Fruit fly (Drosophila melanogaster) whole organism, wandering third instar larva: Measurements from ENCODE around the gene BORCS6.

Experiments used
- Abd-B ChIP-seq: fragments of >200 bp; optimal IDR thresholded peaks from 2 replicates; lab custom pipeline; 2017; ENCODE audit warnings: missing biosample characterization, missing genetic modification characterization
- CG32264 ChIP-seq: fragments of 200-800 bp; sonication (Bioruptor generic); optimal IDR thresholded peaks from 2 replicates; lab custom pipeline; 2016; ENCODE audit warnings: missing biosample characterization, missing genetic modification characterization
- CG9705 ChIP-seq: fragments of 200-800 bp; sonication (Bioruptor generic); optimal IDR thresholded peaks from 2 replicates; lab custom pipeline; 2018; ENCODE audit warnings: missing biosample characterization, mild to moderate bottlenecking, missing genetic modification characterization
- CrebA ChIP-seq: fragments of 200-800 bp; sonication (Bioruptor generic); optimal IDR thresholded peaks from 2 replicates; lab custom pipeline; 2016; ENCODE audit warnings: missing biosample characterization, mild to moderate bottlenecking, missing genetic modification characterization, borderline replicate concordance
- Dfd ChIP-seq: fragments of >200 bp; optimal IDR thresholded peaks from 2 replicates; lab custom pipeline; 2017; ENCODE audit warnings: missing biosample characterization, missing genetic modification characterization
- Dif ChIP-seq: fragments of 200-275, 200-300 bp; sonication (Bioruptor generic); optimal IDR thresholded peaks from 2 replicates; lab custom pipeline; 2018; ENCODE audit warnings: missing biosample characterization, missing genetic modification characterization; ENCODE audit not compliant: partially characterized antibody
- GATAd ChIP-seq: sonication (Bioruptor generic); optimal IDR thresholded peaks from 2 replicates; lab custom pipeline; 2016; ENCODE audit warnings: missing biosample characterization, missing genetic modification characterization
- HLH106 ChIP-seq: fragments of 200-800 bp; optimal IDR thresholded peaks from 3 replicates; lab custom pipeline; 2019; ENCODE audit warnings: missing biosample characterization, mild to moderate bottlenecking, missing genetic modification characterization, moderate library complexity
- Hnf4 ChIP-seq: fragments of 200-800 bp; sonication (Bioruptor generic); optimal IDR thresholded peaks from 2 replicates; lab custom pipeline; 2016; ENCODE audit warnings: missing biosample characterization, mild to moderate bottlenecking, missing genetic modification characterization
- Hr78 ChIP-seq: fragments of >200 bp; optimal IDR thresholded peaks from 2 replicates; lab custom pipeline; 2017; ENCODE audit warnings: missing biosample characterization, missing genetic modification characterization
- Hr83 ChIP-seq: fragments of 200-300 bp; sonication (Bioruptor generic); optimal IDR thresholded peaks from 2 replicates; lab custom pipeline; 2016; ENCODE audit warnings: missing biosample characterization, mild to moderate bottlenecking, missing genetic modification characterization, moderate library complexity; ENCODE audit not compliant: poor library complexity, severe bottlenecking
- Jra ChIP-seq: sonication (Bioruptor generic); optimal IDR thresholded peaks from 2 replicates; lab custom pipeline; 2016; ENCODE audit warnings: missing biosample characterization, missing genetic modification characterization
- Mio ChIP-seq: sonication (Bioruptor generic); optimal IDR thresholded peaks from 2 replicates; lab custom pipeline; 2016; ENCODE audit warnings: missing biosample characterization, missing genetic modification characterization
- Myc ChIP-seq: fragments of >200 bp; optimal IDR thresholded peaks from 2 replicates; lab custom pipeline; 2017
- N ChIP-seq: fragments of >200 bp; optimal IDR thresholded peaks from 2 replicates; lab custom pipeline; 2018; ENCODE audit warnings: missing biosample characterization, missing external identifiers, missing genetic modification characterization
- OdsH ChIP-seq: fragments of 200-800 bp; sonication (Bioruptor generic); optimal IDR thresholded peaks from 2 replicates; lab custom pipeline; 2016; ENCODE audit warnings: missing biosample characterization, mild to moderate bottlenecking, missing genetic modification characterization
- Rel ChIP-seq, 2 experiments: fragments of 200-800 bp; sonication (Bioruptor generic) in 1 of 2; optimal IDR thresholded peaks; 2 replicates in 1 of 2; 3 replicates in 1 of 2; lab custom pipeline; 2016 to 2019; ENCODE audit warnings: mild to moderate bottlenecking in 2 of 2, missing biosample characterization in 2 of 2, missing genetic modification characterization in 2 of 2, moderate library complexity in 1 of 2
- Sp1 ChIP-seq: fragments of 200-800 bp; sonication (Bioruptor generic); optimal IDR thresholded peaks from 3 replicates; lab custom pipeline; 2019; ENCODE audit warnings: missing biosample characterization, mild to moderate bottlenecking, missing genetic modification characterization, moderate library complexity
- Vsx2 ChIP-seq: fragments of 200-300, 225-300 bp; sonication (Bioruptor generic); optimal IDR thresholded peaks from 2 replicates; lab custom pipeline; 2018; ENCODE audit warnings: missing biosample characterization, missing genetic modification characterization; ENCODE audit not compliant: partially characterized antibody
- br ChIP-seq: fragments of 200-800 bp; sonication (Bioruptor generic); optimal IDR thresholded peaks from 2 replicates; lab custom pipeline; 2016; ENCODE audit warnings: missing biosample characterization, missing genetic modification characterization
- brk ChIP-seq: fragments of 200-800 bp; sonication (Bioruptor generic); optimal IDR thresholded peaks from 2 replicates; lab custom pipeline; 2016; ENCODE audit warnings: missing biosample characterization, mild to moderate bottlenecking, missing genetic modification characterization
- dl ChIP-seq, 2 experiments: fragments of 175-275, 200-275 bp in 1 of 2; fragments of 200-275 bp in 1 of 2; sonication (Bioruptor generic); optimal IDR thresholded peaks; lab custom pipeline; 2018; ENCODE audit warnings: mild to moderate bottlenecking in 2 of 2, missing biosample characterization in 2 of 2, missing genetic modification characterization in 2 of 2, moderate library complexity in 2 of 2; ENCODE audit not compliant: partially characterized antibody in 2 of 2, insufficient read depth in 1 of 2
- dmrt93B ChIP-seq: fragments of 200-800 bp; sonication (Bioruptor generic); optimal IDR thresholded peaks from 2 replicates; lab custom pipeline; 2018; ENCODE audit warnings: missing biosample characterization, mild to moderate bottlenecking, missing genetic modification characterization
- dsf ChIP-seq: sonication (Bioruptor generic); optimal IDR thresholded peaks from 2 replicates; lab custom pipeline; 2016; ENCODE audit warnings: missing biosample characterization, missing genetic modification characterization, borderline replicate concordance
- ey ChIP-seq: fragments of 200-800 bp; sonication (Bioruptor generic); optimal IDR thresholded peaks from 2 replicates; lab custom pipeline; 2016; ENCODE audit warnings: missing biosample characterization, missing genetic modification characterization
- foxo ChIP-seq, 2 experiments: fragments of 200-800 bp; sonication (Bioruptor generic); optimal IDR thresholded peaks; 2 replicates in 1 of 2; 3 replicates in 1 of 2; lab custom pipeline; 2016 to 2017; ENCODE audit warnings: missing biosample characterization in 2 of 2, missing genetic modification characterization in 2 of 2
- fru ChIP-seq: fragments of 200-800 bp; sonication (Bioruptor generic); optimal IDR thresholded peaks from 3 replicates; lab custom pipeline; 2016; ENCODE audit warnings: missing biosample characterization, mild to moderate bottlenecking, missing genetic modification characterization
- h ChIP-seq: fragments of 200-800 bp; sonication (Bioruptor generic); optimal IDR thresholded peaks from 3 replicates; lab custom pipeline; 2016; ENCODE audit warnings: missing biosample characterization, mild to moderate bottlenecking, missing genetic modification characterization
- jim ChIP-seq: fragments of 175-275, 200-325 bp; sonication (Bioruptor generic); optimal IDR thresholded peaks from 2 replicates; lab custom pipeline; 2016; ENCODE audit warnings: missing biosample characterization, mild to moderate bottlenecking, missing genetic modification characterization
- lola ChIP-seq: fragments of >200 bp; optimal IDR thresholded peaks from 2 replicates; lab custom pipeline; 2017; ENCODE audit warnings: missing biosample characterization, missing genetic modification characterization
- pan ChIP-seq: fragments of >200 bp; optimal IDR thresholded peaks from 2 replicates; lab custom pipeline; 2017
- psq ChIP-seq: fragments of 200-800 bp; sonication (Bioruptor generic); optimal IDR thresholded peaks from 3 replicates; lab custom pipeline; 2017; ENCODE audit warnings: missing biosample characterization, mild to moderate bottlenecking, missing genetic modification characterization, moderate library complexity
- rgr ChIP-seq: fragments of 200-800 bp; sonication (Bioruptor generic); optimal IDR thresholded peaks from 3 replicates; lab custom pipeline; 2016; ENCODE audit warnings: missing biosample characterization, mild to moderate bottlenecking, missing genetic modification characterization
- sage ChIP-seq: fragments of 200-800 bp; sonication (Bioruptor generic); optimal IDR thresholded peaks from 2 replicates; lab custom pipeline; 2016; ENCODE audit warnings: missing biosample characterization, mild to moderate bottlenecking, missing genetic modification characterization
- sv ChIP-seq: fragments of 200-800 bp; sonication (Bioruptor generic); optimal IDR thresholded peaks from 3 replicates; lab custom pipeline; 2016; ENCODE audit warnings: missing biosample characterization, missing genetic modification characterization
- tai ChIP-seq: sonication (Bioruptor generic); optimal IDR thresholded peaks from 2 replicates; lab custom pipeline; 2016; ENCODE audit warnings: missing biosample characterization, missing genetic modification characterization
- usp ChIP-seq: fragments of >200 bp; optimal IDR thresholded peaks from 2 replicates; lab custom pipeline; 2017; ENCODE audit warnings: missing biosample characterization, missing genetic modification characterization
- woc ChIP-seq: sonication (Bioruptor generic); optimal IDR thresholded peaks from 2 replicates; lab custom pipeline; 2016; ENCODE audit warnings: missing biosample characterization, mild to moderate bottlenecking, missing genetic modification characterization

BORCS6 gene

dm6 chr3L:545512-546161 is 5.0 kb downstream of the BORCS6 start:
- TF ChIP-seq HLH106 (tag; lab: Kevin White, UChicago) (peak; percentile 79), Hnf4 (GFP tag; lab: Kevin White, UChicago) (peak; percentile 64), Sp1 (peak; percentile 82), dsf (GFP tag; lab: Kevin White, UChicago) (no peak), sage (GFP tag; lab: Kevin White, UChicago) (peak; percentile 72), dmrt93B (GFP tag; lab: Kevin White, UChicago) (peak; percentile 55), Rel (GFP tag; optimal IDR thresholded peaks at IDR 0.05; lab: Kevin White, UChicago) (peak; percentile 22), Rel (tag; optimal IDR thresholded peaks at IDR 0.05; lab: Kevin White, UChicago) (peak; percentile 20), Jra (GFP tag; lab: Kevin White, UChicago) (peak; percentile 43), Abd-B (GFP tag; lab: Kevin White, UChicago) (no peak), psq (GFP tag; lab: Kevin White, UChicago) (peak; percentile 76), OdsH (GFP tag; lab: Kevin White, UChicago) (peak; percentile 85), tai (GFP tag; lab: Kevin White, UChicago) (peak; percentile 18), Hr78 (GFP tag; lab: Kevin White, UChicago) (no peak), foxo (GFP tag; optimal IDR thresholded peaks at IDR 0.05; lab: Kevin White, UChicago) (peak in 1 of 2 experiments; percentile 87), CG32264 (peak; percentile 58), lola (no peak), Dif (GFP tag; lab: Kevin White, UChicago) (peak; percentile 80), fru (GFP tag; lab: Kevin White, UChicago) (peak; percentile 87), Myc (lab: Kevin White, UChicago) (no peak), CG9705 (no peak), GATAd (GFP tag; lab: Kevin White, UChicago) (no peak), Mio (peak; percentile 11), N (GFP tag; lab: Kevin White, UChicago) (no peak), usp (GFP tag; lab: Kevin White, UChicago) (no peak), rgr (GFP tag; lab: Kevin White, UChicago) (peak; percentile 81), dl (GFP tag; optimal IDR thresholded peaks at IDR 0.05; lab: Kevin White, UChicago; ENCODE audit: insufficient read depth in 1 of 2, partially characterized antibody in 2 of 2) (peak; percentile 82 to 87), woc (peak; percentile 80), Vsx2 (GFP tag; lab: Kevin White, UChicago) (peak; percentile 77), CrebA (GFP tag; lab: Kevin White, UChicago) (no peak), br (GFP tag; lab: Kevin White, UChicago) (peak; percentile 78), brk (peak; percentile 52), pan (lab: Kevin White, UChicago) (peak; percentile 59), sv (GFP tag; lab: Kevin White, UChicago) (peak; percentile 42), Dfd (GFP tag; lab: Kevin White, UChicago) (no peak), ey (GFP tag; lab: Kevin White, UChicago) (peak; percentile 87), Hr83 (GFP tag; lab: Kevin White, UChicago) (no peak), jim (GFP tag; lab: Kevin White, UChicago) (no peak), h (peak; percentile 88)

DNA sequence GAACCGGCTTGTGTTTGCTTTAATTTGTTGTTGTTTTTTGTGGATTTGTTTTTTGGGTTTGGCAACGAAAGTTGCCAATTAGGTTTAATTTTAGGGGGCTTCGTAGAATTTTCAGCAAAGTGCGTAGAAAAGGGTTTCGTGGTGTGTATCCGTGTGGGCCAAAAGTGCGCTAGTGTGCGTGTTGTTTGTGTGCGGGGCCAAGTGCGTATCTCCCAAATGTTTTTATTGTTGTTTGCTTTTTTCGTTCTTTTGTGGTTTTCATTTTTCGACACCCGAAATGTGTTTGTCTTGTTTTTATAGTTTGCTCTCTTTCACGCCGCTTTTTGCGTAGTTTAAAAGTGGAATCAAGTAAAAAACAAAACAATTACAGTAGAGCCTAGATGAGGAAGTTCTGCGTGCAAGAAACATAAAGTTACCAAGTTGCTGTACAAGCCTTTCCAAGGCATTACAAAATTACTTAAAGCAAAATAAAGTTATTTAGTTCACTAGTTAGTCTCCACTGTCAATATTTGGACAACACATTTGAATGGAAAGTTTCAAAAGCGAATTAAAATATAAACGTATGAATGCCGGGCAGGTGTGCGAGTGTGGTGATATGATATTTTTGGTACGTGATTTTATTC is 6.3 kb downstream of the BORCS6 start:
- TF ChIP-seq brk (no peak), ey (GFP tag; lab: Kevin White, UChicago) (peak; percentile 69), tai (GFP tag; lab: Kevin White, UChicago) (peak; percentile 51), sage (GFP tag; lab: Kevin White, UChicago) (no peak), rgr (GFP tag; lab: Kevin White, UChicago) (peak; percentile 73), Dfd (GFP tag; lab: Kevin White, UChicago) (no peak), Sp1 (peak; percentile 18), Rel (GFP tag; optimal IDR thresholded peaks at IDR 0.05; lab: Kevin White, UChicago) (no peak), Rel (tag; optimal IDR thresholded peaks at IDR 0.05; lab: Kevin White, UChicago) (no peak), Abd-B (GFP tag; lab: Kevin White, UChicago) (no peak), h (peak; percentile 57), usp (GFP tag; lab: Kevin White, UChicago) (no peak), psq (GFP tag; lab: Kevin White, UChicago) (peak; percentile 57), dmrt93B (GFP tag; lab: Kevin White, UChicago) (no peak), lola (no peak), dsf (GFP tag; lab: Kevin White, UChicago) (no peak), Hnf4 (GFP tag; lab: Kevin White, UChicago) (peak; percentile 42), Hr78 (GFP tag; lab: Kevin White, UChicago) (no peak), pan (lab: Kevin White, UChicago) (no peak), br (GFP tag; lab: Kevin White, UChicago) (peak; percentile 53), HLH106 (tag; lab: Kevin White, UChicago) (peak; percentile 50), CrebA (GFP tag; lab: Kevin White, UChicago) (no peak), dl (GFP tag; optimal IDR thresholded peaks at IDR 0.05; lab: Kevin White, UChicago; ENCODE audit: insufficient read depth in 1 of 2, partially characterized antibody in 2 of 2) (no peak), sv (GFP tag; lab: Kevin White, UChicago) (peak; percentile 47), Vsx2 (GFP tag; lab: Kevin White, UChicago) (no peak), Jra (GFP tag; lab: Kevin White, UChicago) (no peak), Dif (GFP tag; lab: Kevin White, UChicago) (no peak), OdsH (GFP tag; lab: Kevin White, UChicago) (peak; percentile 59), Hr83 (GFP tag; lab: Kevin White, UChicago) (peak; percentile 27), fru (GFP tag; lab: Kevin White, UChicago) (peak; percentile 54), GATAd (GFP tag; lab: Kevin White, UChicago) (no peak), Mio (no peak), foxo (GFP tag; optimal IDR thresholded peaks at IDR 0.05; lab: Kevin White, UChicago) (peak; percentile 5 to 69), woc (peak; percentile 53), Myc (lab: Kevin White, UChicago) (no peak)
